Fruit fly (Drosophila melanogaster) whole organism, wandering third instar larva: ENCODE measurements around the gene CG42747.

Experiments
- HLH106 ChIP-seq: fragments of 200-800 bp; optimal IDR thresholded peaks from 3 replicates; lab custom pipeline; 2019; ENCODE audit warnings: missing biosample characterization, mild to moderate bottlenecking, missing genetic modification characterization, moderate library complexity
- Mio ChIP-seq: sonication (Bioruptor generic); optimal IDR thresholded peaks from 2 replicates; lab custom pipeline; 2016; ENCODE audit warnings: missing biosample characterization, missing genetic modification characterization
- N ChIP-seq: fragments of >200 bp; optimal IDR thresholded peaks from 2 replicates; lab custom pipeline; 2018; ENCODE audit warnings: missing biosample characterization, missing external identifiers, missing genetic modification characterization
- dmrt93B ChIP-seq: fragments of 200-800 bp; sonication (Bioruptor generic); optimal IDR thresholded peaks from 2 replicates; lab custom pipeline; 2018; ENCODE audit warnings: missing biosample characterization, mild to moderate bottlenecking, missing genetic modification characterization
- lola ChIP-seq: fragments of >200 bp; optimal IDR thresholded peaks from 2 replicates; lab custom pipeline; 2017; ENCODE audit warnings: missing biosample characterization, missing genetic modification characterization
- sv ChIP-seq: fragments of 200-800 bp; sonication (Bioruptor generic); optimal IDR thresholded peaks from 3 replicates; lab custom pipeline; 2016; ENCODE audit warnings: missing biosample characterization, missing genetic modification characterization
- usp ChIP-seq: fragments of >200 bp; optimal IDR thresholded peaks from 2 replicates; lab custom pipeline; 2017; ENCODE audit warnings: missing biosample characterization, missing genetic modification characterization

DNA sequence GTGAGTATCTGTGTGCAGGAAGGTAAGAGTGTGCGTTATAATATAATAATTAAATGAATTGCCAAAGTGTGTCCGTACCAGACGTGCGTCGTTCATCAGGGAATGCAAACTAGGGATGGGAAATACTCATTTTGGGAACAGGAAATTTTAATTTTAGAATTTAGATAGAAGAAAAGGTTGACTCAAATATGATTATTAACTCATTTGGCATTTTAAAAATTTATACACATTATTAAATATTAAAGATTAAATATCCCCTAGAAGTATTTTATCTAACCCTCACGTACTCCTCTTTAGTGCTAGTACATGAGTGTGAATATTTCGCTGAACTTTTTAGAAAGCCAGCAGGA lies 40.0 kb downstream of the CG42747 start:
- TF ChIP-seq lola (GFP tag; lab: Kevin White, UChicago) = no peak
- peak; percentile 1 for TF ChIP-seq HLH106 (tag; lab: Kevin White, UChicago)
- no peak for TF ChIP-seq Mio
- no peak for TF ChIP-seq sv
- peak; percentile 17 for TF ChIP-seq dmrt93B (GFP tag; lab: Kevin White, UChicago)
- no peak for TF ChIP-seq N (GFP tag; lab: Kevin White, UChicago)
- TF ChIP-seq usp (GFP tag; lab: Kevin White, UChicago) = no peak
